Worm (Caenorhabditis elegans): ENCODE measurements around the gene rbr-2.

Gene rbr-2

DNA sequence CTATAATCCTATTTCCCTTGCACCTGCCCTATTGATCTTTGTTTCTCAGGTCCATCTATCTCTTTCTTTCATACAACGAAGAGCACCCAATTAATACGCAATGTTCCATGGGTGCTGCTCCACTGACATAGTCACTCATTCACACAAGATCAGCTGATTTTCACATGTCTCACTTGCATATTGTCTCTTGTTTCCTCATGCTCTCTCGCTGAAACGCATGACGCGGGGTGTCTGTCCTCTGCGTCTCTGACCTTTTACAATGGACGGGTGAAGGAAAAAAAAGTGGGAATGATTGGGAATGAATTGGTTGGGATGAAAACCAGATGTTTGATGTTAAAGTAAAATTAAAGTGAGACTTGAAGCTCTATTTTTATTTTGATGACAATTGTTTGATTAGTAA, 15.5 kb downstream of the rbr-2 start (continued):
- TF ChIP-seq lin-40 (tag; optimal IDR thresholded peaks at IDR 0.05) (peak; percentile 51), sea-2 (GFP tag; IDR thresholded peaks at IDR 0.05) (no peak), nfyb-1 (GFP tag; IDR thresholded peaks at IDR 0.05) (peak; percentile 85), attf-6 (GFP tag; IDR thresholded peaks at IDR 0.05) (no peak), F39B2.1 (GFP tag; IDR thresholded peaks at IDR 0.05) (no peak), Y95B8A.8 (GFP tag; IDR thresholded peaks at IDR 0.05) (peak; percentile 88), snpc-4 (GFP tag; optimal IDR thresholded peaks at IDR 0.05) (no peak), snpc-4 (tag; optimal IDR thresholded peaks at IDR 0.05) (peak in 1 of 4 experiments; percentile 10), ama-1 (optimal IDR thresholded peaks at IDR 0.05) (peak; percentile 93), ama-1 (GFP tag; optimal IDR thresholded peaks at IDR 0.05) (no peak), mel-28 (tag; optimal IDR thresholded peaks at IDR 0.05; ENCODE audit: borderline replicate concordance) (no peak), hlh-12 (tag; optimal IDR thresholded peaks at IDR 0.05) (no peak), chd-7 (tag; optimal IDR thresholded peaks at IDR 0.05) (peak; percentile 85), tlf-1 (GFP tag; optimal IDR thresholded peaks at IDR 0.05) (peak; percentile 78), hmg-1.2 (GFP tag; IDR thresholded peaks at IDR 0.05) (peak; percentile 77), aptf-3 (GFP tag; IDR thresholded peaks at IDR 0.05) (no peak), ceh-100 (GFP tag; IDR thresholded peaks at IDR 0.05) (no peak), nhr-27 (tag; optimal IDR thresholded peaks at IDR 0.05) (no peak), lsl-1 (GFP tag; optimal IDR thresholded peaks at IDR 0.05) (no peak), zim-3 (tag; optimal IDR thresholded peaks at IDR 0.05) (no peak), snpc-1.1 (tag; optimal IDR thresholded peaks at IDR 0.05; ENCODE audit: insufficient read depth) (no peak), F57C9.4 (tag; optimal IDR thresholded peaks at IDR 0.05) (no peak), ztf-3 (GFP tag; optimal IDR thresholded peaks at IDR 0.05) (no peak), repo-1 (tag; optimal IDR thresholded peaks at IDR 0.05) (no peak), pha-4 (tag; optimal IDR thresholded peaks at IDR 0.05) (no peak), lin-35 (GFP tag; optimal IDR thresholded peaks at IDR 0.05) (peak in 1 of 3 experiments; percentile 85), F52B5.7 (tag; optimal IDR thresholded peaks at IDR 0.05) (peak; percentile 73), hmg-20 (GFP tag; IDR thresholded peaks at IDR 0.05) (no peak), pbrm-1 (GFP tag; IDR thresholded peaks at IDR 0.05) (peak; percentile 74), ztf-22 (GFP tag; optimal IDR thresholded peaks at IDR 0.05) (peak; percentile 75), ztf-25 (GFP tag; IDR thresholded peaks at IDR 0.05) (no peak), F10E7.11 (tag; optimal IDR thresholded peaks at IDR 0.05) (peak; percentile 11), K11D2.4 (GFP tag; IDR thresholded peaks at IDR 0.05) (peak; percentile 88), D2030.7 (GFP tag; IDR thresholded peaks at IDR 0.05) (no peak), ztf-18 (tag; optimal IDR thresholded peaks at IDR 0.05) (no peak), dpl-1 (GFP tag; optimal IDR thresholded peaks at IDR 0.05) (no peak), nhr-179 (tag; optimal IDR thresholded peaks at IDR 0.05) (no peak), atf-7 (tag; optimal IDR thresholded peaks at IDR 0.05) (peak; percentile 74), lsy-27 (tag; optimal IDR thresholded peaks at IDR 0.05; ENCODE audit: borderline replicate concordance, insufficient read depth) (no peak), cebp-1 (GFP tag; IDR thresholded peaks at IDR 0.05) (peak; percentile 45), cebp-1 (tag; optimal IDR thresholded peaks at IDR 0.05) (peak; percentile 85), sdz-38 (tag; optimal IDR thresholded peaks at IDR 0.05) (no peak), madf-6 (GFP tag; IDR thresholded peaks at IDR 0.05) (no peak; the same call in 1 of the 2 replicates), him-1 (tag; optimal IDR thresholded peaks at IDR 0.05) (no peak), T26A5.8 (tag; optimal IDR thresholded peaks at IDR 0.05) (no peak), K12H6.12 (tag; optimal IDR thresholded peaks at IDR 0.05) (peak; percentile 71), tbx-9 (tag; optimal IDR thresholded peaks at IDR 0.05; ENCODE audit: borderline replicate concordance) (no peak), die-1 (tag; optimal IDR thresholded peaks at IDR 0.05) (peak; percentile 46), F57A8.1 (GFP tag; optimal IDR thresholded peaks at IDR 0.05) (no peak), unc-130 (GFP tag; optimal IDR thresholded peaks at IDR 0.05) (no peak)
